Worm (Caenorhabditis elegans): ENCODE results near the gene raga-1.

raga-1 gene

DNA sequence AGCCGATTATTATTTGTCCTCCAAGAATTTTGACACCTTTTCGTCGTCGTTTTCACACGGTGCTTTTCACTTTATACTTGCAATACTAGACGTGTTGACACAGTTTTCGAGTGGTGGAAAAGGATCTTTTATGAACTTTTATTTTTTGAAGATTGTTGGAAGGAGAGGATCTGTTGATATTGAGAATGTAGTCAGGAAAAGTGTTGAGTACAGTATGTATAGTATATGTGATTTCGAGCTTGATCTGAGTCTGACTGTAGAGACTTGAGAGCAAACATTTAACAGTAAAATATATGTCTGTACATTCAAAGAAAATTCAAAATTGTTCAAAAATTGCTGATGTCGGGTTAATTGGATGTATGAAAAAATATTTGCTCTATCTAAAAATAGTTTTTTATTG lies 35.0 kb downstream of the raga-1 start:
- TF ChIP-seq dox-1 (GFP tag; IDR thresholded peaks at IDR 0.05) (no peak), Y79H2A.3 (GFP tag; conservative IDR thresholded peaks at IDR 0.05) (no peak), ccch-3 (GFP tag; optimal IDR thresholded peaks at IDR 0.05) (no peak), tbp1 (GFP tag; optimal IDR thresholded peaks at IDR 0.05) (no peak), xnd-1 (tag; optimal IDR thresholded peaks at IDR 0.05) (no peak), nhr-179 (tag; optimal IDR thresholded peaks at IDR 0.05) (no peak), Y53F4B.3 (GFP tag; IDR thresholded peaks at IDR 0.05) (no peak), F37B4.10 (GFP tag; IDR thresholded peaks at IDR 0.05) (no peak), pbrm-1 (GFP tag; IDR thresholded peaks at IDR 0.05) (no peak)

DNA sequence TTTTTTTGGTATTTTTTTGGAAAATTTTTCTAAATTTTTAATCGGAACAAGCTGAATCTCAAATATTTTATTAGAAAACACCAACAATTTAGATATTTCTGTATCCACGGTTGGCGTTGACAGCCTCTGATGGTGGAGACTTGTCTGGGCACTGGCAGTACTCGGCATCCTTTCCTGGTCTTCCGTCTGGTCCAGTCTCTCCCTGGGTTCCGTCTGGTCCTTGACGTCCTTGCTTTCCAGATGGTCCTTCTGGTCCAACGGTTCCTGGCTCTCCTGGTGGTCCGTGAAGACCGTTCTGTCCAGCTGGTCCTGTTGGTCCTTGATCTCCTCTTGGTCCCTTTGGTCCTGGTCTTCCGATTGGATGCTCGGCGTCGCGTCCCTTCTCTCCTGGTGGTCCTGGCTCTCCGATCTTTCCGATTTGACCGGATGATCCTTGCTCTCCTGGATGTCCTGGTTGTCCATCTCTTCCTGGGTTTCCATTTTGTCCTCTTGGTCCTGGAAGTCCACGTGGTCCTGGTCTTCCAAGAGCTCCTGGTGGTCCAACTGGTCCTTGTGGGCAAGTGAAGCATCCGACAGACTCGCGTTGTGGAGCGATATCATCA lies 35.6 kb downstream of the raga-1 start:
- TF ChIP-seq mel-28 (tag; optimal IDR thresholded peaks at IDR 0.05; ENCODE audit: borderline replicate concordance) (no peak), bed-1 (GFP tag; IDR thresholded peaks at IDR 0.05) (0 out of 2 replicates have a peak, but pooled peaks have one; percentile 20), C06A6.2 (GFP tag; conservative IDR thresholded peaks at IDR 0.05) (no peak), athp-1 (tag; optimal IDR thresholded peaks at IDR 0.05) (no peak), lsy-27 (tag; optimal IDR thresholded peaks at IDR 0.05; ENCODE audit: borderline replicate concordance, insufficient read depth) (no peak), egrh-3 (GFP tag; IDR thresholded peaks at IDR 0.05) (peak; percentile 8; the same call in 1 of the 2 replicates), somi-1 (GFP tag; optimal IDR thresholded peaks at IDR 0.05) (no peak), ceh-100 (GFP tag; IDR thresholded peaks at IDR 0.05) (no peak), chd-7 (tag; optimal IDR thresholded peaks at IDR 0.05) (no peak), ztf-22 (GFP tag; optimal IDR thresholded peaks at IDR 0.05) (no peak), F57C9.4 (tag; optimal IDR thresholded peaks at IDR 0.05) (no peak), ceh-40 (GFP tag; IDR thresholded peaks at IDR 0.05) (no peak), zfh-2 (GFP tag; conservative IDR thresholded peaks at IDR 0.05) (peak; percentile 81), hlh-26 (GFP tag; conservative IDR thresholded peaks at IDR 0.05) (no peak), let-607 (tag; optimal IDR thresholded peaks at IDR 0.05) (no peak)

DNA sequence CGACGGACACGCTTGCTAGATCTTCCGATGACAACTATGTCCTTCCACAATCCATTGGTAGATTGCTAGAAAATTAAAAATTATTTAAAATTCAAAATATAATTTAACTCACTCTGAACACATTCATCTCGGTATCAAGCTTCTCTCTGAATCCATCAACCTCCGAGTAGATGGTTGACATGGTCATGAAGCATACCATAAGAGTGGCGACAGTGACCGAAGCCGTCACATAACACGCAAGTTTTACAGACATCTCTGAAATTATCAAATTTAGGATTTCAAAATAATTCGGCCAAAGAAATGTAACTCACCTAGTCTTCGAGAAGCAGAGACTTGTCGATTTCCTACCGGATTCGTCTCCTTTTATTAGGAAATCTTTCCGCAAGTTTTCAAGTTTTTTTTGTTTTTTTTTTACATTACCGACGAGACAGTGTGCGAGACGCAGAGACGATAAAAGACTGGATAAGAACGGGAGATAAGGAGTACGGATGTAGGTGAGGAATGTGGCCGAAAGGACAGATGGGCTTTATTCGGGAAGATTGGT lies 36.4 kb downstream of the raga-1 start, which contains the start of gene sqt-1:
sqt-1 (minus strand) TSS at position 341 of the 544 bp plus-strand sequence.
- TF ChIP-seq ztf-3 (GFP tag; optimal IDR thresholded peaks at IDR 0.05), result no peak
- TF ChIP-seq pha-4 (tag; optimal IDR thresholded peaks at IDR 0.05), result no peak
- TF ChIP-seq aptf-2 (GFP tag; conservative IDR thresholded peaks at IDR 0.05), result no peak
- no peak for TF ChIP-seq snpc-1.1 (tag; optimal IDR thresholded peaks at IDR 0.05; ENCODE audit: insufficient read depth)
- no peak for TF ChIP-seq C06A6.2 (GFP tag; conservative IDR thresholded peaks at IDR 0.05)
- TF ChIP-seq F22D6.2 (tag; optimal IDR thresholded peaks at IDR 0.05), result no peak
- TF ChIP-seq gei-17 (GFP tag; optimal IDR thresholded peaks at IDR 0.05), result no peak
- TF ChIP-seq nhr-27 (tag; optimal IDR thresholded peaks at IDR 0.05), result no peak
- no peak for TF ChIP-seq hmg-1.2 (GFP tag; IDR thresholded peaks at IDR 0.05)
- TF ChIP-seq madf-10 (tag; optimal IDR thresholded peaks at IDR 0.05), result no peak
- TF ChIP-seq Y53F4B.3 (GFP tag; IDR thresholded peaks at IDR 0.05), result no peak
- TF ChIP-seq hsf-1 (GFP tag; IDR thresholded peaks at IDR 0.05), result no peak
- no peak for TF ChIP-seq Y56A3A.18 (GFP tag; IDR thresholded peaks at IDR 0.05)

All from whole organism, young adult.